Worm (Caenorhabditis elegans) whole organism, mixed stage, embryonic: Measurements from ENCODE around the gene gex-5.

Source experiments
- bed-3 ChIP-seq: fragments of 200-800 bp; sonication (Bioruptor generic); optimal IDR thresholded peaks from 3 replicates; lab custom pipeline; 2018; ENCODE audit warnings: mild to moderate bottlenecking, missing genetic modification characterization, moderate library complexity, missing compliant biosample characterization
- blmp-1 ChIP-seq: fragments of 150-350 bp; optimal IDR thresholded peaks from 2 replicates; lab custom pipeline; 2014; ENCODE audit warnings: missing biosample characterization, missing genetic modification characterization
- ceh-39 ChIP-seq: fragments of 150-350 bp; optimal IDR thresholded peaks from 2 replicates; lab custom pipeline; 2014; ENCODE audit warnings: missing biosample characterization, missing genetic modification characterization
- ceh-43 ChIP-seq: fragments of 200-800 bp; sonication (Bioruptor generic); optimal IDR thresholded peaks from 2 replicates; lab custom pipeline; 2018; ENCODE audit warnings: mild to moderate bottlenecking, missing genetic modification characterization, moderate library complexity, missing compliant biosample characterization
- ceh-83 ChIP-seq: fragments of 200-800 bp; sonication (Bioruptor generic); optimal IDR thresholded peaks from 2 replicates; lab custom pipeline; 2018; ENCODE audit warnings: mild to moderate bottlenecking, missing genetic modification characterization, missing compliant biosample characterization
- ces-1 ChIP-seq: fragments of 150-350 bp; optimal IDR thresholded peaks from 2 replicates; lab custom pipeline; 2014; ENCODE audit warnings: missing biosample characterization, missing genetic modification reagents, missing genetic modification characterization
- elt-1 ChIP-seq: sonication (generic microtip); optimal IDR thresholded peaks from 2 replicates; lab custom pipeline; 2017; ENCODE audit warnings: missing genetic modification characterization, mild to moderate bottlenecking, missing compliant biosample characterization, antibody characterized with exemption, moderate library complexity, borderline replicate concordance; ENCODE audit not compliant: insufficient read depth
- elt-3 ChIP-seq: fragments of 150-350 bp; optimal IDR thresholded peaks from 2 replicates; lab custom pipeline; 2014; ENCODE audit warnings: missing biosample characterization, missing genetic modification characterization
- flh-1 ChIP-seq: fragments of 200-800 bp; sonication (Bioruptor generic); optimal IDR thresholded peaks from 2 replicates; lab custom pipeline; 2018; ENCODE audit warnings: mild to moderate bottlenecking, missing genetic modification characterization, moderate library complexity, missing compliant biosample characterization
- ham-2 ChIP-seq: fragments of 200-800 bp; sonication (Bioruptor generic); optimal IDR thresholded peaks from 2 replicates; lab custom pipeline; 2018; ENCODE audit warnings: mild to moderate bottlenecking, missing genetic modification characterization, missing compliant biosample characterization
- hlh-1 ChIP-seq: fragments of 150-350 bp; optimal IDR thresholded peaks from 2 replicates; lab custom pipeline; 2014; ENCODE audit warnings: missing biosample characterization, missing genetic modification reagents, missing genetic modification characterization
- lin-13 ChIP-seq: fragments of 150-350 bp; optimal IDR thresholded peaks from 2 replicates; lab custom pipeline; 2014; ENCODE audit warnings: missing biosample characterization, missing genetic modification characterization
- lin-32 ChIP-seq: fragments of 200-800 bp; sonication (Bioruptor generic); optimal IDR thresholded peaks from 2 replicates; lab custom pipeline; 2018; ENCODE audit warnings: mild to moderate bottlenecking, missing genetic modification characterization, missing compliant biosample characterization
- lsy-2 ChIP-seq: fragments of 150-350 bp; optimal IDR thresholded peaks from 2 replicates; lab custom pipeline; 2014; ENCODE audit warnings: missing biosample characterization, missing genetic modification characterization
- mab-5 ChIP-seq: fragments of 150-350 bp; optimal IDR thresholded peaks from 2 replicates; lab custom pipeline; 2014; ENCODE audit warnings: missing biosample characterization, missing genetic modification characterization
- mep-1 ChIP-seq: fragments of 150-350 bp; optimal IDR thresholded peaks from 2 replicates; lab custom pipeline; 2017; ENCODE audit warnings: missing biosample characterization, missing genetic modification reagents, missing genetic modification characterization, inconsistent platforms
- mls-2 ChIP-seq: sonication (generic microtip); optimal IDR thresholded peaks from 2 replicates; lab custom pipeline; 2016; ENCODE audit warnings: mild to moderate bottlenecking, missing genetic modification characterization, moderate library complexity, missing compliant biosample characterization
- nhr-12 ChIP-seq: fragments of 150-350 bp; optimal IDR thresholded peaks from 2 replicates; lab custom pipeline; 2014; ENCODE audit warnings: missing biosample characterization, missing genetic modification characterization
- nhr-237 ChIP-seq: fragments of 150-350 bp; optimal IDR thresholded peaks from 2 replicates; lab custom pipeline; 2014; ENCODE audit warnings: missing biosample characterization, missing genetic modification characterization
- nhr-28 ChIP-seq: fragments of 150-350 bp; optimal IDR thresholded peaks from 2 replicates; lab custom pipeline; 2014; ENCODE audit warnings: missing biosample characterization, missing genetic modification characterization
- nhr-76 ChIP-seq: sonication (generic microtip); optimal IDR thresholded peaks from 2 replicates; lab custom pipeline; 2017; ENCODE audit warnings: missing biosample characterization, missing genetic modification characterization
- pha-4 ChIP-seq: fragments of 150-350 bp; optimal IDR thresholded peaks from 2 replicates; lab custom pipeline; 2018; ENCODE audit warnings: missing biosample characterization, missing genetic modification reagents, missing genetic modification characterization
- sem-2 ChIP-seq: fragments of 200-800 bp; sonication (Bioruptor generic); optimal IDR thresholded peaks from 2 replicates; lab custom pipeline; 2018; ENCODE audit warnings: mild to moderate bottlenecking, missing genetic modification characterization, missing compliant biosample characterization
- snpc-4 ChIP-seq: fragments of 150-350 bp; optimal IDR thresholded peaks from 2 replicates; lab custom pipeline; 2014; ENCODE audit warnings: missing biosample characterization, missing genetic modification characterization
- sptf-1 ChIP-seq: sonication (generic microtip); optimal IDR thresholded peaks from 2 replicates; lab custom pipeline; 2017; ENCODE audit warnings: mild to moderate bottlenecking, missing genetic modification characterization, moderate library complexity, missing compliant biosample characterization
- tbx-8 ChIP-seq: fragments of 200-800 bp; sonication (Bioruptor generic); optimal IDR thresholded peaks from 2 replicates; lab custom pipeline; 2018; ENCODE audit warnings: mild to moderate bottlenecking, missing genetic modification characterization, moderate library complexity, missing compliant biosample characterization
- unc-120 ChIP-seq: sonication (generic microtip); optimal IDR thresholded peaks from 2 replicates; lab custom pipeline; 2017; ENCODE audit warnings: missing genetic modification characterization, missing compliant biosample characterization; ENCODE audit not compliant: poor library complexity, severe bottlenecking
- unc-39 ChIP-seq: fragments of 150-350 bp; optimal IDR thresholded peaks from 2 replicates; lab custom pipeline; 2014; ENCODE audit warnings: missing biosample characterization, missing genetic modification characterization
- unc-62 ChIP-seq: fragments of 150-350 bp; optimal IDR thresholded peaks from 2 replicates; lab custom pipeline; 2014; ENCODE audit warnings: missing biosample characterization, missing genetic modification reagents, missing genetic modification characterization
- zip-8 ChIP-seq: fragments of 150-350 bp; optimal IDR thresholded peaks from 2 replicates; lab custom pipeline; 2014; ENCODE audit warnings: missing biosample characterization, missing genetic modification characterization
- ztf-11 ChIP-seq: fragments of 150-350 bp; optimal IDR thresholded peaks from 2 replicates; lab custom pipeline; 2014; ENCODE audit warnings: missing biosample characterization, missing genetic modification characterization

Gene gex-5

ce11 chrIII:4778003-4778402, 3.8 kb downstream of the gex-5 start, which contains the start of gene B0393.7:
B0393.7 (minus strand) TSS chrIII:4778103.
- TF ChIP-seq unc-39 (no peak), hlh-1 (tag; lab: Kevin White, UChicago) (no peak), ces-1 (no peak), mab-5 (tag; lab: Kevin White, UChicago) (no peak), sem-2 (GFP tag; lab: Kevin White, UChicago) (no peak), unc-62 (no peak), mep-1 (no peak), tbx-8 (GFP tag; lab: Kevin White, UChicago) (no peak), elt-1 (tag; lab: Kevin White, UChicago) (no peak), nhr-237 (tag; lab: Kevin White, UChicago) (no peak), flh-1 (GFP tag; lab: Kevin White, UChicago) (no peak), bed-3 (GFP tag; lab: Kevin White, UChicago) (no peak), zip-8 (tag; lab: Kevin White, UChicago) (no peak), elt-3 (tag; lab: Kevin White, UChicago) (no peak), unc-120 (no peak)

- peak; percentile 69 for TF ChIP-seq blmp-1 (tag; lab: Kevin White, UChicago)
- TF ChIP-seq lin-32 (GFP tag; lab: Kevin White, UChicago), result no peak
These were observed 13.7 kb downstream of the gex-5 start for ce11 chrIII:4767869-4768645.

ce11 chrIII:4766842-4767241, 14.9 kb downstream of the gex-5 start:
- TF ChIP-seq ham-2 (GFP tag; lab: Kevin White, UChicago) (no peak), zip-8 (tag; lab: Kevin White, UChicago) (no peak), sem-2 (GFP tag; lab: Kevin White, UChicago) (no peak), nhr-28 (no peak), nhr-237 (tag; lab: Kevin White, UChicago) (no peak), nhr-76 (tag; lab: Kevin White, UChicago) (no peak), lin-13 (tag; lab: Kevin White, UChicago) (no peak), flh-1 (GFP tag; lab: Kevin White, UChicago) (no peak), blmp-1 (tag; lab: Kevin White, UChicago) (no peak), ceh-43 (no peak), pha-4 (tag; lab: Kevin White, UChicago) (no peak), unc-39 (no peak), mep-1 (no peak), snpc-4 (tag; lab: Kevin White, UChicago) (no peak), lsy-2 (tag; lab: Kevin White, UChicago) (no peak)

ce11 chrIII:4765474-4765873, 16.3 kb downstream of the gex-5 start, which contains the start of gene B0393.5:
B0393.5 (plus strand) TSS chrIII:4765774.
- TF ChIP-seq nhr-12 (tag; lab: Kevin White, UChicago), result no peak
- no peak for TF ChIP-seq lsy-2 (tag; lab: Kevin White, UChicago)
- TF ChIP-seq sptf-1 (tag; lab: Kevin White, UChicago), result no peak
- peak; percentile 4 for TF ChIP-seq ham-2 (GFP tag; lab: Kevin White, UChicago)
- TF ChIP-seq elt-3 (tag; lab: Kevin White, UChicago), result no peak
- TF ChIP-seq nhr-76 (tag; lab: Kevin White, UChicago), result no peak
- TF ChIP-seq tbx-8 (GFP tag; lab: Kevin White, UChicago), result no peak

- TF ChIP-seq zip-8 (tag; lab: Kevin White, UChicago) (peak; percentile 11), lin-13 (tag; lab: Kevin White, UChicago) (no peak)
These were observed 18.3 kb downstream of the gex-5 start, which contains the start of gene B0393.4 for ce11 chrIII:4763509-4763908. B0393.4 (minus strand) TSS chrIII:4763609.

ce11 chrIII:4762846-4763245, 18.9 kb downstream of the gex-5 start:
- no peak for TF ChIP-seq elt-1 (tag; lab: Kevin White, UChicago)
- TF ChIP-seq lin-32 (GFP tag; lab: Kevin White, UChicago), result no peak
- no peak for TF ChIP-seq pha-4 (tag; lab: Kevin White, UChicago)
- TF ChIP-seq ceh-39 (tag; lab: Kevin White, UChicago), result no peak
- no peak for TF ChIP-seq mls-2 (tag; lab: Kevin White, UChicago)
- no peak for TF ChIP-seq ceh-83 (GFP tag; lab: Kevin White, UChicago)
- no peak for TF ChIP-seq sptf-1 (tag; lab: Kevin White, UChicago)
- TF ChIP-seq nhr-76 (tag; lab: Kevin White, UChicago), result no peak
- no peak for TF ChIP-seq unc-39
- no peak for TF ChIP-seq ztf-11
- TF ChIP-seq bed-3 (GFP tag; lab: Kevin White, UChicago), result no peak
- TF ChIP-seq mab-5 (tag; lab: Kevin White, UChicago), result no peak
- TF ChIP-seq unc-120, result no peak
- no peak for TF ChIP-seq flh-1 (GFP tag; lab: Kevin White, UChicago)
- no peak for TF ChIP-seq nhr-237 (tag; lab: Kevin White, UChicago)
